Fruit fly (Drosophila melanogaster): ENCODE results near the gene btsz.

Gene btsz

dm6 chr3R:14821175-14821574 is 54.1 kb downstream of the btsz start (continued):
- TF ChIP-seq CG10274 (GFP tag; optimal IDR thresholded peaks at IDR 0.05), result no peak
- TF ChIP-seq repo (GFP tag; optimal IDR thresholded peaks at IDR 0.05), result no peak
- TF ChIP-seq CG11504 (tag; optimal IDR thresholded peaks at IDR 0.05), result peak; percentile 30
- peak; percentile 6 for TF ChIP-seq tap (tag; optimal IDR thresholded peaks at IDR 0.05)
- TF ChIP-seq CG33557 (GFP tag; optimal IDR thresholded peaks at IDR 0.05), result no peak
- TF ChIP-seq HLHmδ (GFP tag; optimal IDR thresholded peaks at IDR 0.05), result no peak
- TF ChIP-seq nau (GFP tag; optimal IDR thresholded peaks at IDR 0.05), result no peak
- TF ChIP-seq fd96Cb (tag; optimal IDR thresholded peaks at IDR 0.05), result no peak
- no peak for TF ChIP-seq CG7786 (GFP tag; optimal IDR thresholded peaks at IDR 0.05)
- no peak for TF ChIP-seq Xrp1 (GFP tag; IDR thresholded peaks at IDR 0.05)
- no peak for TF ChIP-seq CG8478 (optimal IDR thresholded peaks at IDR 0.05)
- no peak for TF ChIP-seq pzg (GFP tag; optimal IDR thresholded peaks at IDR 0.05)
- TF ChIP-seq Hand (GFP tag; optimal IDR thresholded peaks at IDR 0.05), result no peak
- TF ChIP-seq CG5180 (GFP tag; optimal IDR thresholded peaks at IDR 0.05), result peak; percentile 78

- TF ChIP-seq MESR4 (GFP tag; optimal IDR thresholded peaks at IDR 0.05) (no peak), en (GFP tag; optimal IDR thresholded peaks at IDR 0.05) (no peak), grau (tag; optimal IDR thresholded peaks at IDR 0.05) (no peak), chinmo (GFP tag; IDR thresholded peaks at IDR 0.05; ENCODE audit: partially characterized antibody) (peak; percentile 91), Ets97D (GFP tag; optimal IDR thresholded peaks at IDR 0.05) (no peak), CG12236 (GFP tag; optimal IDR thresholded peaks at IDR 0.05) (no peak), Nf-YC (tag; optimal IDR thresholded peaks at IDR 0.05) (peak; percentile 48), Elba2 (GFP tag; optimal IDR thresholded peaks at IDR 0.05) (no peak), CG10321 (GFP tag; IDR thresholded peaks at IDR 0.05) (no peak), usp (GFP tag; optimal IDR thresholded peaks at IDR 0.05) (no peak), nau (GFP tag; optimal IDR thresholded peaks at IDR 0.05) (no peak), CG14710 (tag; optimal IDR thresholded peaks at IDR 0.05) (no peak), kay (GFP tag; optimal IDR thresholded peaks at IDR 0.05) (no peak), Dfd (GFP tag; optimal IDR thresholded peaks at IDR 0.05) (no peak), Atf-2 (GFP tag; optimal IDR thresholded peaks at IDR 0.05) (no peak), ash1 (GFP tag; optimal IDR thresholded peaks at IDR 0.05) (no peak), sob (GFP tag; IDR thresholded peaks at IDR 0.05) (no peak), Tbp (GFP tag; optimal IDR thresholded peaks at IDR 0.05) (no peak), CG17829 (tag; optimal IDR thresholded peaks at IDR 0.05) (no peak), Rx (GFP tag; IDR thresholded peaks at IDR 0.05) (no peak), Hsf (GFP tag; optimal IDR thresholded peaks at IDR 0.05) (no peak), lov (optimal IDR thresholded peaks at IDR 0.05) (no peak), lov (GFP tag; IDR thresholded peaks at IDR 0.05) (no peak), CG12071 (GFP tag; optimal IDR thresholded peaks at IDR 0.05) (peak; percentile 4), Atf6 (GFP tag; IDR thresholded peaks at IDR 0.05) (no peak), dmrt11E (tag; optimal IDR thresholded peaks at IDR 0.05) (no peak), Jarid2 (GFP tag; optimal IDR thresholded peaks at IDR 0.05) (peak; percentile 90), MTF-1 (GFP tag; optimal IDR thresholded peaks at IDR 0.05; ENCODE audit: borderline replicate concordance) (peak; percentile 4), CG18011 (GFP tag; optimal IDR thresholded peaks at IDR 0.05) (no peak), cato (GFP tag; optimal IDR thresholded peaks at IDR 0.05; ENCODE audit: borderline replicate concordance) (no peak), lola (GFP tag; optimal IDR thresholded peaks at IDR 0.05) (no peak), dpn (GFP tag; optimal IDR thresholded peaks at IDR 0.05) (no peak), Sox100B (GFP tag; optimal IDR thresholded peaks at IDR 0.05) (no peak), CG14860 (GFP tag; IDR thresholded peaks at IDR 0.05; ENCODE audit: partially characterized antibody) (no peak), ham (GFP tag; IDR thresholded peaks at IDR 0.05) (no peak), tup (GFP tag; optimal IDR thresholded peaks at IDR 0.05) (no peak), Gug (GFP tag; IDR thresholded peaks at IDR 0.05) (0 out of 4 replicates have a peak, but pooled peaks have one; percentile 9), CG11696 (GFP tag; IDR thresholded peaks at IDR 0.05) (no peak)
Observed at dm6 chr3R:14819711-14820153, 55.6 kb downstream of the btsz start.
